Worm (Caenorhabditis elegans) whole organism, L4 larva: ENCODE data around the gene T04H1.12.
A peak's percentile ranks its signal among the peaks of the same experiment; 100 is the strongest.

Experiments
- D1046.2 ChIP-seq: fragments of 200-800 bp; sonication (Bioruptor generic); IDR thresholded peaks from 2 replicates; pipeline ENCODE4 v1.3.6; 2022; ENCODE audit warnings: missing genetic modification characterization, missing compliant biosample characterization
- F37D6.2 ChIP-seq: sonication (generic microtip); optimal IDR thresholded peaks from 2 replicates; lab custom pipeline; 2016; ENCODE audit warnings: mild to moderate bottlenecking, missing genetic modification characterization, missing compliant biosample characterization
- R02D3.7 ChIP-seq: fragments of 150-350 bp; sonication (generic microtip); optimal IDR thresholded peaks from 3 replicates; lab custom pipeline; 2014; ENCODE audit warnings: missing biosample characterization, missing genetic modification characterization
- T20F7.1 ChIP-seq: fragments of 200-800 bp; sonication (Bioruptor generic); optimal IDR thresholded peaks from 2 replicates; lab custom pipeline; 2018; ENCODE audit warnings: mild to moderate bottlenecking, missing genetic modification characterization, missing compliant biosample characterization
- T26A8.4 ChIP-seq: fragments of 200-800 bp; sonication (Bioruptor generic); IDR thresholded peaks from 2 replicates; pipeline ENCODE4 v1.3.6; 2022; ENCODE audit warnings: missing genetic modification characterization, missing compliant biosample characterization
- aha-1 ChIP-seq: fragments of 150-350 bp; peaks from one replicate; lab custom pipeline; 2014; ENCODE audit warnings: missing biosample characterization, missing genetic modification characterization
- ama-1 ChIP-seq: fragments of 150-350 bp; optimal IDR thresholded peaks from 2 replicates; lab custom pipeline; 2014; ENCODE audit warnings: inconsistent platforms, mixed read lengths
- arid-1 ChIP-seq: fragments of 200-800 bp; sonication (Bioruptor generic); conservative IDR thresholded peaks from 2 replicates; pipeline ENCODE4 v1.3.6; 2022; ENCODE audit warnings: missing genetic modification reagents, missing genetic modification characterization, missing compliant biosample characterization
- attf-4 ChIP-seq: sonication (generic microtip); optimal IDR thresholded peaks from 3 replicates; lab custom pipeline; 2017; ENCODE audit warnings: missing biosample characterization, missing genetic modification characterization
- ceh-20 ChIP-seq: fragments of 200-800 bp; sonication (Bioruptor generic); IDR thresholded peaks from 2 replicates; pipeline ENCODE4 v1.3.6; 2022; ENCODE audit warnings: missing genetic modification reagents, missing genetic modification characterization, missing compliant biosample characterization
- ceh-28 ChIP-seq: fragments of 150-350 bp; optimal IDR thresholded peaks from 2 replicates; lab custom pipeline; 2014; ENCODE audit warnings: missing biosample characterization, missing genetic modification reagents, missing genetic modification characterization
- ceh-44 ChIP-seq: fragments of 200-800 bp; sonication (Bioruptor generic); IDR thresholded peaks from 2 replicates; pipeline ENCODE4 v1.3.6; 2022; ENCODE audit warnings: missing genetic modification reagents, missing genetic modification characterization, missing compliant biosample characterization
- ceh-62 ChIP-seq: sonication (generic microtip); optimal IDR thresholded peaks from 2 replicates; lab custom pipeline; 2017; ENCODE audit warnings: missing biosample characterization, missing genetic modification characterization
- ceh-82 ChIP-seq: sonication (generic microtip); optimal IDR thresholded peaks from 2 replicates; lab custom pipeline; 2017; ENCODE audit warnings: missing biosample characterization, missing genetic modification characterization
- cey-2 ChIP-seq: sonication (generic microtip); optimal IDR thresholded peaks from 3 replicates; lab custom pipeline; 2017; ENCODE audit warnings: missing genetic modification characterization, mild to moderate bottlenecking, missing compliant biosample characterization, antibody characterized with exemption, borderline replicate concordance; ENCODE audit not compliant: insufficient read depth
- daf-12 ChIP-seq: fragments of 150-350 bp; optimal IDR thresholded peaks from 2 replicates; lab custom pipeline; 2014; ENCODE audit warnings: missing biosample characterization, missing genetic modification reagents, missing genetic modification characterization
- dmd-8 ChIP-seq: fragments of 200-800 bp; sonication (Bioruptor generic); IDR thresholded peaks from 2 replicates; pipeline ENCODE4 v1.3.6; 2022; ENCODE audit warnings: missing genetic modification characterization, missing compliant biosample characterization
- dmd-9 ChIP-seq: fragments of 200-800 bp; sonication (Bioruptor generic); IDR thresholded peaks from 2 replicates; pipeline ENCODE4 v1.3.6; 2022; ENCODE audit warnings: missing genetic modification reagents, missing genetic modification characterization, missing compliant biosample characterization
- duxl-1 ChIP-seq: sonication (generic microtip); optimal IDR thresholded peaks from 2 replicates; lab custom pipeline; 2016; ENCODE audit warnings: mild to moderate bottlenecking, missing genetic modification characterization, moderate library complexity, missing compliant biosample characterization; ENCODE audit not compliant: poor library complexity
- egl-27 ChIP-seq: sonication (generic microtip); optimal IDR thresholded peaks from 3 replicates; lab custom pipeline; 2017; ENCODE audit warnings: missing biosample characterization, missing genetic modification reagents, missing genetic modification characterization
- egl-43 ChIP-seq: fragments of 200-800 bp; sonication (Bioruptor generic); IDR thresholded peaks from 2 replicates; pipeline ENCODE4 v1.3.6; 2022; ENCODE audit warnings: missing genetic modification reagents, missing genetic modification characterization, missing compliant biosample characterization
- fos-1 ChIP-seq: fragments of 150-350 bp; optimal IDR thresholded peaks from 2 replicates; lab custom pipeline; 2014; ENCODE audit warnings: missing biosample characterization, missing genetic modification characterization
- gei-8 ChIP-seq: fragments of 200-800 bp; sonication (Bioruptor generic); optimal IDR thresholded peaks from 2 replicates; lab custom pipeline; 2018; ENCODE audit warnings: mild to moderate bottlenecking, missing genetic modification characterization, missing compliant biosample characterization
- hif-1 ChIP-seq, 2 experiments: sonication (generic microtip); optimal IDR thresholded peaks; 2 replicates each; lab custom pipeline; 2016 to 2017; ENCODE audit warnings: missing compliant biosample characterization in 2 of 2, missing genetic modification characterization in 2 of 2, missing genetic modification reagents in 2 of 2, missing genotype in 2 of 2, mild to moderate bottlenecking in 1 of 2
- hlh-30 ChIP-seq: sonication (generic microtip); optimal IDR thresholded peaks from 2 replicates; lab custom pipeline; 2017; ENCODE audit warnings: antibody characterized with exemption, mild to moderate bottlenecking, missing genetic modification characterization, missing compliant biosample characterization; ENCODE audit not compliant: insufficient read depth
- hmg-1.1 ChIP-seq: fragments of 200-800 bp; sonication (Bioruptor generic); IDR thresholded peaks from 2 replicates; pipeline ENCODE4 v1.3.6; 2022; ENCODE audit warnings: missing genetic modification reagents, missing genetic modification characterization, missing compliant biosample characterization
- jun-1 ChIP-seq: fragments of 150-350 bp; optimal IDR thresholded peaks from 2 replicates; lab custom pipeline; 2014; ENCODE audit warnings: missing biosample characterization, missing genetic modification reagents, missing genetic modification characterization
- lin-1 ChIP-seq: fragments of 200-800 bp; sonication (Bioruptor generic); IDR thresholded peaks from 2 replicates; pipeline ENCODE4 v1.3.6; 2022; ENCODE audit warnings: missing genetic modification reagents, missing genetic modification characterization, missing compliant biosample characterization
- lin-13 ChIP-seq: fragments of 150-350 bp; optimal IDR thresholded peaks from 2 replicates; lab custom pipeline; 2014; ENCODE audit warnings: missing biosample characterization, missing genetic modification reagents, missing genetic modification characterization
- lin-15B ChIP-seq: fragments of 150-350 bp; sonication (generic microtip); optimal IDR thresholded peaks from 3 replicates; lab custom pipeline; 2014; ENCODE audit warnings: missing biosample characterization, missing genetic modification characterization
- lin-29 ChIP-seq: fragments of 200-800 bp; sonication (Bioruptor generic); IDR thresholded peaks from 2 replicates; pipeline ENCODE4 v1.3.6; 2022; ENCODE audit warnings: missing genetic modification reagents, missing genetic modification characterization, missing compliant biosample characterization
- lin-39 ChIP-seq: fragments of 150-350 bp; optimal IDR thresholded peaks from 2 replicates; lab custom pipeline; 2014; ENCODE audit warnings: missing biosample characterization, missing genetic modification reagents, missing genetic modification characterization
- lsy-2 ChIP-seq, 2 experiments: fragments of 150-350 bp in 1 of 2; sonication (generic microtip) in 1 of 2; optimal IDR thresholded peaks; 2 replicates each; lab custom pipeline; 2014 to 2017; ENCODE audit warnings: missing biosample characterization in 2 of 2, missing genetic modification characterization in 2 of 2
- madf-5 ChIP-seq, 2 experiments: fragments of 200-800 bp; sonication (Bioruptor generic); IDR thresholded peaks; 2 replicates each; pipeline ENCODE4 v1.3.6; 2022; ENCODE audit warnings: missing compliant biosample characterization in 2 of 2, missing genetic modification characterization in 2 of 2
- mdl-1 ChIP-seq, 2 experiments: fragments of 150-350 bp in 1 of 2; sonication (generic microtip) in 1 of 2; optimal IDR thresholded peaks; 2 replicates each; lab custom pipeline; 2014 to 2017; ENCODE audit warnings: missing biosample characterization in 2 of 2, missing genetic modification characterization in 2 of 2
- mep-1 ChIP-seq: fragments of 150-350 bp; sonication (generic microtip); optimal IDR thresholded peaks from 3 replicates; lab custom pipeline; 2014; ENCODE audit warnings: missing biosample characterization, missing genetic modification characterization
- mxl-2 ChIP-seq: fragments of 200-800 bp; sonication (Bioruptor generic); conservative IDR thresholded peaks from 2 replicates; pipeline ENCODE4 v1.3.6; 2022; ENCODE audit warnings: missing genetic modification reagents, missing genetic modification characterization, missing compliant biosample characterization
- nhr-111 ChIP-seq: fragments of 200-800 bp; sonication (Bioruptor generic); optimal IDR thresholded peaks from 2 replicates; lab custom pipeline; 2018; ENCODE audit warnings: mild to moderate bottlenecking, missing genetic modification characterization, missing compliant biosample characterization
- nhr-25 ChIP-seq: sonication (generic microtip); optimal IDR thresholded peaks from 2 replicates; lab custom pipeline; 2017; ENCODE audit warnings: missing genetic modification characterization, mild to moderate bottlenecking, missing compliant biosample characterization, antibody characterized with exemption, moderate library complexity, borderline replicate concordance; ENCODE audit not compliant: insufficient read depth
- nhr-41 ChIP-seq: fragments of 200-800 bp; sonication (Bioruptor generic); IDR thresholded peaks from 2 replicates; pipeline ENCODE4 v1.3.6; 2022; ENCODE audit warnings: missing genetic modification reagents, missing genetic modification characterization, missing compliant biosample characterization
- nhr-42 ChIP-seq: fragments of 200-800 bp; sonication (Bioruptor generic); IDR thresholded peaks from 2 replicates; pipeline ENCODE4 v1.3.6; 2022; ENCODE audit warnings: missing genetic modification characterization, missing compliant biosample characterization
- nhr-48 ChIP-seq: sonication (generic microtip); optimal IDR thresholded peaks from 2 replicates; lab custom pipeline; 2016; ENCODE audit warnings: mild to moderate bottlenecking, missing genetic modification characterization, missing compliant biosample characterization
- nhr-6 ChIP-seq: fragments of 150-350 bp; optimal IDR thresholded peaks from 2 replicates; lab custom pipeline; 2014; ENCODE audit warnings: missing biosample characterization, missing genetic modification characterization
- pha-4 ChIP-seq, 2 experiments: fragments of 150-350 bp in 1 of 2; fragments of 200-800 bp in 1 of 2; sonication (Bioruptor generic) in 1 of 2; IDR thresholded peaks in 1 of 2; optimal IDR thresholded peaks in 1 of 2; 2 replicates each; pipeline versions ENCODE4 v1.3.6 to Lab custom; 2014 to 2022; ENCODE audit warnings: missing genetic modification characterization in 2 of 2, missing genetic modification reagents in 2 of 2, missing biosample characterization in 1 of 2, missing compliant biosample characterization in 1 of 2
- pqm-1 ChIP-seq: sonication (generic microtip); optimal IDR thresholded peaks from 2 replicates; lab custom pipeline; 2017; ENCODE audit warnings: missing biosample characterization, missing genetic modification characterization
- skn-1 ChIP-seq: fragments of 150-350 bp; optimal IDR thresholded peaks from 2 replicates; lab custom pipeline; 2014; ENCODE audit warnings: missing biosample characterization, missing genetic modification characterization
- spr-1 ChIP-seq: sonication (generic microtip); optimal IDR thresholded peaks from 2 replicates; lab custom pipeline; 2016; ENCODE audit warnings: mild to moderate bottlenecking, missing genetic modification characterization, missing compliant biosample characterization
- tag-97 ChIP-seq: fragments of 200-800 bp; sonication (Bioruptor generic); IDR thresholded peaks from 2 replicates; pipeline ENCODE4 v1.3.6; 2022; ENCODE audit warnings: missing genetic modification characterization, missing compliant biosample characterization
- unc-39 ChIP-seq: sonication (generic microtip); optimal IDR thresholded peaks from 2 replicates; lab custom pipeline; 2017; ENCODE audit warnings: missing biosample characterization, missing genetic modification characterization
- unc-62 ChIP-seq, 3 experiments: fragments of 150-350 bp in 1 of 3; sonication (generic microtip); optimal IDR thresholded peaks in 2 of 3; peaks in 1 of 3; 1 replicate in 1 of 3; 2 replicates in 2 of 3; lab custom pipeline; 2014 to 2017; ENCODE audit warnings: missing biosample characterization in 3 of 3, missing genetic modification characterization in 3 of 3, missing genetic modification reagents in 3 of 3, missing genotype in 1 of 3
- zag-1 ChIP-seq: fragments of 150-350 bp; optimal IDR thresholded peaks from 2 replicates; lab custom pipeline; 2014; ENCODE audit warnings: missing biosample characterization, missing genetic modification characterization

T04H1.12 gene

ce11 chrV:12300166-12300565 lies 44.7 kb downstream of the T04H1.12 start (continued):
- TF ChIP-seq lin-13 (GFP tag; lab: Kevin White, UChicago) (no peak), skn-1 (tag; lab: Kevin White, UChicago) (no peak), ceh-20 (peak; percentile 48; the same call in 1 of the 2 replicates), aha-1 (tag; lab: Kevin White, UChicago) (peak; percentile 92), T20F7.1 (GFP tag; lab: Kevin White, UChicago) (no peak), mdl-1 (tag; optimal IDR thresholded peaks at IDR 0.05; lab: Kevin White, UChicago) (peak in 1 of 2 experiments; percentile 84), gei-8 (GFP tag; lab: Kevin White, UChicago) (no peak), dmd-8 (GFP tag; lab: Robert Waterston, UW) (no peak), nhr-111 (no peak), ceh-82 (no peak), hlh-30 (tag; lab: Kevin White, UChicago) (peak; percentile 94), lin-1 (no peak), F37D6.2 (tag; lab: Kevin White, UChicago) (no peak), lin-29 (GFP tag; lab: Robert Waterston, UW) (no peak), R02D3.7 (tag; lab: Kevin White, UChicago) (no peak), hmg-1.1 (GFP tag; lab: Robert Waterston, UW) (peak; percentile 67), lsy-2 (tag; optimal IDR thresholded peaks at IDR 0.05; lab: Kevin White, UChicago) (peak; percentile 52 to 77), pqm-1 (tag; lab: Kevin White, UChicago) (peak; percentile 32), mep-1 (tag; lab: Kevin White, UChicago) (peak; percentile 80), madf-5 (GFP tag; IDR thresholded peaks at IDR 0.05; lab: Robert Waterston, UW) (no peak), mxl-2 (GFP tag; lab: Robert Waterston, UW) (no peak), nhr-6 (peak; percentile 98), egl-43 (no peak), D1046.2 (GFP tag; lab: Robert Waterston, UW) (no peak), ama-1 (lab: Kevin White, UChicago) (no peak), pha-4 (GFP tag; IDR thresholded peaks at IDR 0.05; lab: Robert Waterston, UW) (no peak), pha-4 (tag; optimal IDR thresholded peaks at IDR 0.05; lab: Kevin White, UChicago) (peak; percentile 55), arid-1 (0 out of 2 replicates have a peak, but pooled peaks have one; percentile 31), jun-1 (tag; lab: Kevin White, UChicago) (peak; percentile 49), dmd-9 (GFP tag; lab: Robert Waterston, UW) (no peak), duxl-1 (no peak), spr-1 (no peak), ceh-62 (tag; lab: Kevin White, UChicago) (no peak), tag-97 (no peak), nhr-42 (no peak), nhr-25 (tag; lab: Kevin White, UChicago) (no peak), unc-39 (tag; lab: Kevin White, UChicago) (no peak), fos-1 (tag; lab: Kevin White, UChicago) (no peak), unc-62 (GFP tag; optimal IDR thresholded peaks at IDR 0.05 in 1 of 2; lab: Kevin White, UChicago) (peak in 1 of 2 experiments; percentile 95), unc-62 (tag; optimal IDR thresholded peaks at IDR 0.05; lab: Kevin White, UChicago) (no peak), ceh-28 (no peak), T26A8.4 (GFP tag; lab: Robert Waterston, UW) (no peak), ceh-44 (GFP tag; lab: Robert Waterston, UW) (no peak), cey-2 (peak; percentile 46), attf-4 (tag; lab: Kevin White, UChicago) (no peak), nhr-48 (peak; percentile 36), lin-15B (no peak), egl-27 (tag; lab: Kevin White, UChicago) (no peak), hif-1 (tag; optimal IDR thresholded peaks at IDR 0.05; lab: Kevin White, UChicago) (no peak), nhr-41 (GFP tag; lab: Robert Waterston, UW) (no peak), lin-39 (tag; lab: Kevin White, UChicago) (no peak), zag-1 (no peak), daf-12 (tag; lab: Kevin White, UChicago) (no peak)
